Worm (Caenorhabditis elegans) whole organism, midembryonic: ENCODE data around the gene T25G12.6.

Experiments
- T22C8.4 ChIP-seq: fragments of 200-800 bp; sonication (Bioruptor generic); IDR thresholded peaks from 2 replicates; pipeline ENCODE4 v1.3.6; 2022; ENCODE audit warnings: missing genetic modification characterization, missing compliant biosample characterization
- cog-1 ChIP-seq: sonication (generic microtip); optimal IDR thresholded peaks from 2 replicates; lab custom pipeline; 2016; ENCODE audit warnings: missing genetic modification characterization, missing compliant biosample characterization
- flt-1 ChIP-seq: fragments of 200-800 bp; sonication (Bioruptor generic); IDR thresholded peaks from 2 replicates; pipeline ENCODE4 v1.3.6; 2022; ENCODE audit warnings: missing genetic modification characterization, missing compliant biosample characterization
- tab-1 ChIP-seq: fragments of 200-800 bp; sonication (Bioruptor generic); IDR thresholded peaks from 2 replicates; pipeline ENCODE4 v1.3.6; 2022; ENCODE audit warnings: missing genetic modification characterization, missing compliant biosample characterization
- ztf-23 ChIP-seq: fragments of 200-800 bp; sonication (Bioruptor generic); IDR thresholded peaks from 2 replicates; pipeline ENCODE4 v1.3.6; 2022; ENCODE audit warnings: missing genetic modification reagents, missing genetic modification characterization, missing compliant biosample characterization

ce11 chrX:17235749-17236561 is 5.9 kb upstream of the T25G12.6 start, which contains the start of gene dhs-30:
- TF ChIP-seq tab-1 (no peak), ztf-23 (GFP tag; lab: Robert Waterston, UW) (no peak), cog-1 (no peak), T22C8.4 (GFP tag; lab: Robert Waterston, UW) (no peak), flt-1 (no peak)
